Fruit fly (Drosophila melanogaster) whole organism, embryonic: Measurements from ENCODE around the gene CG13088.

ENCODE experiments used
- Bdp1 ChIP-seq: fragments of 200-800 bp; sonication (Bioruptor generic); optimal IDR thresholded peaks from 3 replicates; lab custom pipeline; 2016; ENCODE audit warnings: missing biosample characterization, missing genetic modification characterization
- CG10147 ChIP-seq: fragments of 200-800 bp; sonication (Bioruptor generic); optimal IDR thresholded peaks from 2 replicates; lab custom pipeline; 2019; ENCODE audit warnings: missing biosample characterization, mild to moderate bottlenecking, missing genetic modification characterization, moderate library complexity
- CG10267 ChIP-seq: fragments of 200-800 bp; sonication (Bioruptor generic); optimal IDR thresholded peaks from 2 replicates; lab custom pipeline; 2018; ENCODE audit warnings: missing biosample characterization, mild to moderate bottlenecking, missing genetic modification characterization, moderate library complexity
- CG10321 ChIP-seq: fragments of 200-800 bp; sonication (Bioruptor generic); IDR thresholded peaks from 2 replicates; pipeline ENCODE4 v1.3.6; 2022; ENCODE audit warnings: missing biosample characterization, missing genetic modification characterization
- CG10543 ChIP-seq: fragments of 200-800 bp; sonication (Bioruptor generic); optimal IDR thresholded peaks from 3 replicates; lab custom pipeline; 2017; ENCODE audit warnings: missing biosample characterization, mild to moderate bottlenecking, missing genetic modification characterization, moderate library complexity
- CG10565 ChIP-seq: fragments of 200-800 bp; sonication (Bioruptor generic); optimal IDR thresholded peaks from 3 replicates; lab custom pipeline; 2016; ENCODE audit warnings: missing biosample characterization, mild to moderate bottlenecking, missing genetic modification characterization
- CG10979 ChIP-seq: fragments of 200-800 bp; sonication (Bioruptor generic); optimal IDR thresholded peaks from 2 replicates; lab custom pipeline; 2018; ENCODE audit warnings: missing biosample characterization, mild to moderate bottlenecking, missing genetic modification characterization, moderate library complexity
- CG11456 ChIP-seq: fragments of 200-800 bp; sonication (Bioruptor generic); IDR thresholded peaks from 3 replicates; pipeline ENCODE4 v1.3.6; 2022; ENCODE audit warnings: missing biosample characterization, missing genetic modification characterization
- CG11504 ChIP-seq: fragments of 200-800 bp; sonication (Bioruptor generic); optimal IDR thresholded peaks from 3 replicates; lab custom pipeline; 2019; ENCODE audit warnings: missing biosample characterization, mild to moderate bottlenecking, missing genetic modification characterization, moderate library complexity
- CG11696 ChIP-seq: fragments of 200-800 bp; sonication (Bioruptor generic); IDR thresholded peaks from 2 replicates; pipeline ENCODE4 v1.3.6; 2022; ENCODE audit warnings: missing biosample characterization, missing genetic modification characterization
- CG12659 ChIP-seq: fragments of 200-800 bp; sonication (Bioruptor generic); optimal IDR thresholded peaks from 3 replicates; lab custom pipeline; 2017; ENCODE audit warnings: mild to moderate bottlenecking, missing biosample characterization, missing genetic modification reagents, missing genetic modification characterization
- CG14710 ChIP-seq: fragments of 200-800 bp; sonication (Bioruptor generic); optimal IDR thresholded peaks from 3 replicates; lab custom pipeline; 2019; ENCODE audit warnings: missing biosample characterization, mild to moderate bottlenecking, missing genetic modification characterization, moderate library complexity
- CG14965 ChIP-seq: fragments of 200-800 bp; sonication (Bioruptor generic); optimal IDR thresholded peaks from 2 replicates; lab custom pipeline; 2016; ENCODE audit warnings: missing biosample characterization, missing genetic modification characterization, borderline replicate concordance
- CG1603 ChIP-seq: fragments of 200-800 bp; sonication (Bioruptor generic); optimal IDR thresholded peaks from 2 replicates; lab custom pipeline; 2019; ENCODE audit warnings: missing biosample characterization, mild to moderate bottlenecking, missing genetic modification characterization, moderate library complexity
- CG16813 ChIP-seq: fragments of 200-800 bp; sonication (Bioruptor generic); IDR thresholded peaks from 3 replicates; pipeline ENCODE4 v1.3.6; 2022; ENCODE audit warnings: missing biosample characterization, missing genetic modification characterization; ENCODE audit not compliant: partially characterized antibody
- CG18619 ChIP-seq: fragments of 200-800 bp; sonication (Bioruptor generic); optimal IDR thresholded peaks from 3 replicates; lab custom pipeline; 2017; ENCODE audit warnings: missing biosample characterization, mild to moderate bottlenecking, missing genetic modification characterization
- CG2712 ChIP-seq: fragments of 200-800 bp; optimal IDR thresholded peaks from 3 replicates; lab custom pipeline; 2019; ENCODE audit warnings: missing biosample characterization, mild to moderate bottlenecking, missing genetic modification characterization, moderate library complexity
- CG34376 ChIP-seq: fragments of 200-800 bp; sonication (Bioruptor generic); optimal IDR thresholded peaks from 2 replicates; lab custom pipeline; 2018; ENCODE audit warnings: missing biosample characterization, mild to moderate bottlenecking, missing genetic modification characterization
- CG5245 ChIP-seq: fragments of 200-800 bp; sonication (Bioruptor generic); optimal IDR thresholded peaks from 3 replicates; lab custom pipeline; 2016; ENCODE audit warnings: missing biosample characterization, missing genetic modification characterization
- Eip74EF ChIP-seq, 2 experiments: fragments of 200-800 bp in 1 of 2; fragments of >200 bp in 1 of 2; sonication (Bioruptor generic) in 1 of 2; optimal IDR thresholded peaks; 2 replicates each; lab custom pipeline; 2017 to 2019; ENCODE audit warnings: missing biosample characterization in 2 of 2, missing genetic modification characterization in 2 of 2, mild to moderate bottlenecking in 1 of 2, moderate library complexity in 1 of 2
- HLH3B ChIP-seq: fragments of 200-800 bp; sonication (Bioruptor generic); IDR thresholded peaks from 2 replicates; pipeline ENCODE4 v1.3.6; 2022; ENCODE audit warnings: missing biosample characterization, missing genetic modification characterization
- Hmr ChIP-seq: fragments of 200-800 bp; sonication (Bioruptor generic); optimal IDR thresholded peaks from 3 replicates; lab custom pipeline; 2017; ENCODE audit warnings: mild to moderate bottlenecking, missing biosample characterization, missing genetic modification reagents, missing genetic modification characterization
- Hmx ChIP-seq: fragments of 200-800 bp; sonication (Bioruptor generic); optimal IDR thresholded peaks from 2 replicates; lab custom pipeline; 2016; ENCODE audit warnings: missing biosample characterization, missing genetic modification characterization
- Max ChIP-seq: fragments of 200-800 bp; sonication (Bioruptor generic); optimal IDR thresholded peaks from 2 replicates; lab custom pipeline; 2016; ENCODE audit warnings: missing biosample characterization, mild to moderate bottlenecking, missing genetic modification characterization
- NC2β ChIP-seq: fragments of 200-800 bp; sonication (Bioruptor generic); optimal IDR thresholded peaks from 2 replicates; lab custom pipeline; 2016; ENCODE audit warnings: missing biosample characterization, missing genetic modification characterization
- Sry-β ChIP-seq: fragments of 200-800 bp; sonication (Bioruptor generic); optimal IDR thresholded peaks from 2 replicates; lab custom pipeline; 2018; ENCODE audit warnings: missing biosample characterization, mild to moderate bottlenecking, missing genetic modification characterization, moderate library complexity
- TFAM ChIP-seq: fragments of 200-800 bp; sonication (Bioruptor generic); optimal IDR thresholded peaks from 2 replicates; lab custom pipeline; 2017; ENCODE audit warnings: missing biosample characterization, missing genetic modification characterization, inconsistent platforms
- abd-A ChIP-seq: fragments of 200-800 bp; sonication (Bioruptor generic); optimal IDR thresholded peaks from 3 replicates; lab custom pipeline; 2019; ENCODE audit warnings: missing biosample characterization, mild to moderate bottlenecking, missing genetic modification characterization, moderate library complexity
- ac ChIP-seq: fragments of 200-800 bp; sonication (Bioruptor generic); optimal IDR thresholded peaks from 3 replicates; lab custom pipeline; 2017; ENCODE audit warnings: missing biosample characterization, mild to moderate bottlenecking, missing genetic modification characterization
- bowl ChIP-seq: fragments of 200-800 bp; sonication (Bioruptor generic); IDR thresholded peaks from 2 replicates; pipeline ENCODE4 v1.3.6; 2022; ENCODE audit warnings: missing biosample characterization, missing genetic modification characterization
- btn ChIP-seq: fragments of 200-800 bp; sonication (Bioruptor generic); optimal IDR thresholded peaks from 2 replicates; lab custom pipeline; 2016; ENCODE audit warnings: missing biosample characterization, missing genetic modification characterization
- chif ChIP-seq, 2 experiments: fragments of 200-800 bp; sonication (Bioruptor generic); optimal IDR thresholded peaks; 3 replicates each; lab custom pipeline; 2016; ENCODE audit warnings: missing biosample characterization in 2 of 2, missing genetic modification characterization in 2 of 2
- cwo ChIP-seq: fragments of 200-800 bp; sonication (Bioruptor generic); optimal IDR thresholded peaks from 3 replicates; lab custom pipeline; 2017; ENCODE audit warnings: missing biosample characterization, missing genetic modification characterization, mild to moderate bottlenecking, moderate library complexity, missing genetic modification reagents
- dan ChIP-seq: fragments of 200-800 bp; sonication (Bioruptor generic); IDR thresholded peaks from 2 replicates; pipeline ENCODE4 v1.3.6; 2022; ENCODE audit warnings: missing biosample characterization, missing genetic modification characterization
- dmrt99B ChIP-seq: fragments of 200-800 bp; sonication (Bioruptor generic); optimal IDR thresholded peaks from 2 replicates; lab custom pipeline; 2018; ENCODE audit warnings: missing biosample characterization, mild to moderate bottlenecking, missing genetic modification characterization, moderate library complexity
- exex ChIP-seq: fragments of 200-800 bp; sonication (Bioruptor generic); optimal IDR thresholded peaks from 4 replicates; lab custom pipeline; 2018; ENCODE audit warnings: missing biosample characterization, mild to moderate bottlenecking, missing genetic modification characterization, moderate library complexity
- gcm2 ChIP-seq: fragments of 200-800 bp; sonication (Bioruptor generic); optimal IDR thresholded peaks from 2 replicates; lab custom pipeline; 2016; ENCODE audit warnings: missing biosample characterization, missing genetic modification characterization
- gsb-n ChIP-seq: fragments of 200-800 bp; sonication (Bioruptor generic); optimal IDR thresholded peaks from 3 replicates; lab custom pipeline; 2018; ENCODE audit warnings: missing biosample characterization, mild to moderate bottlenecking, missing genetic modification characterization
- her ChIP-seq: fragments of 200-800 bp; sonication (Bioruptor generic); optimal IDR thresholded peaks from 2 replicates; lab custom pipeline; 2016; ENCODE audit warnings: missing biosample characterization, missing genetic modification characterization
- hkb ChIP-seq, 2 experiments: fragments of 200-800 bp in 1 of 2; fragments of >200 bp in 1 of 2; sonication (Bioruptor generic) in 1 of 2; IDR thresholded peaks in 1 of 2; optimal IDR thresholded peaks in 1 of 2; 2 replicates each; pipeline versions ENCODE4 v1.3.6 to Lab custom; 2017 to 2022; ENCODE audit warnings: missing biosample characterization in 1 of 2, missing genetic modification characterization in 1 of 2
- lmd ChIP-seq: fragments of 200-800 bp; sonication (Bioruptor generic); IDR thresholded peaks from 2 replicates; pipeline ENCODE4 v1.3.6; 2022; ENCODE audit warnings: missing biosample characterization, missing genetic modification characterization
- mirr ChIP-seq: fragments of 200-800 bp; sonication (Bioruptor generic); optimal IDR thresholded peaks from 3 replicates; lab custom pipeline; 2018; ENCODE audit warnings: missing biosample characterization, mild to moderate bottlenecking, missing genetic modification characterization
- org-1 ChIP-seq: fragments of 200-800 bp; sonication (Bioruptor generic); optimal IDR thresholded peaks from 2 replicates; lab custom pipeline; 2017; ENCODE audit warnings: missing biosample characterization, missing genetic modification characterization
- ro ChIP-seq: fragments of 200-800 bp; sonication (Bioruptor generic); IDR thresholded peaks from 2 replicates; pipeline ENCODE4 v1.3.6; 2022; ENCODE audit warnings: missing biosample characterization, missing genetic modification characterization
- salm ChIP-seq: fragments of 200-800 bp; sonication (Bioruptor generic); optimal IDR thresholded peaks from 2 replicates; lab custom pipeline; 2018; ENCODE audit warnings: missing biosample characterization, mild to moderate bottlenecking, missing genetic modification characterization
- stwl ChIP-seq: fragments of 200-800 bp; sonication (Bioruptor generic); optimal IDR thresholded peaks from 3 replicates; lab custom pipeline; 2018; ENCODE audit warnings: missing biosample characterization, mild to moderate bottlenecking, missing genetic modification characterization, moderate library complexity
- trem ChIP-seq: fragments of 200-800 bp; optimal IDR thresholded peaks from 3 replicates; lab custom pipeline; 2019; ENCODE audit warnings: missing biosample characterization, mild to moderate bottlenecking, missing genetic modification characterization, moderate library complexity
- ttk ChIP-seq: fragments of 200-800 bp; sonication (Bioruptor generic); IDR thresholded peaks from 2 replicates; pipeline ENCODE4 v2.1.2; 2022; ENCODE audit warnings: missing biosample characterization, missing genetic modification characterization
- zfh2 ChIP-seq: fragments of 200-800 bp; sonication (Bioruptor generic); optimal IDR thresholded peaks from 2 replicates; lab custom pipeline; 2016; ENCODE audit warnings: missing biosample characterization, missing genetic modification characterization

The CG13088 gene

DNA sequence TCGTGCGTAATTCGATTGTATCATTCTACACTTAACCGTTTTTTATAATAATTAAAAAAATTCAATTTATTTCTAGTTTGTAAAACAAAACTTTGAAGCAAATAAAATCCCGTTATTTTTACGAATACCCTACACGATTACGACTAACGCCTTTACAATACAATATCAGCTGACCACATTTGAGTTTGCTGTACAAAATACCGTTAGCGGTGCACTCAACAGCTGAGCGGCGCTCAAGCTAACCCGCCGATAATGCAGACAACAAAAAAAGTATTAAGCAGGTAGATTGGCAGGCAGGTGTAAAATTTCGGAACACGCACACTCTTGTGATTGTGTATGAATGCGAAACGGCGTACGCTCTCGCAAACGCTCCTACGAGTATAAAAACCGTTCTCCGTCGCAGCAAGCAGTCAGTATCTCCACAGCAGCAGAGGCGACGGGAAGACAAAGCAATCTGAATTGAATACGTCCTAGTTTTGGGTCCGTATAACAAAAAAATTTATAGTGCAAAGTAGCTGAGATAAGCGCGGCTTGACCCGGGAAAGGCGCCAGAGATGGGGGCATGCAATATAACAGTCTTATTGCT is 33.0 kb downstream of the CG13088 start, which contains the start of gene Acer (continued):
- no peak for TF ChIP-seq chif (GFP tag; optimal IDR thresholded peaks at IDR 0.05; lab: Kevin White, UChicago)
- TF ChIP-seq Eip74EF (GFP tag; optimal IDR thresholded peaks at IDR 0.05; lab: Kevin White, UChicago): no peak
- TF ChIP-seq lmd (GFP tag; lab: Robert Waterston, UW): no peak
- TF ChIP-seq CG10543 (GFP tag; lab: Kevin White, UChicago): peak; percentile 59
- TF ChIP-seq CG1603 (tag; lab: Kevin White, UChicago): no peak
- TF ChIP-seq salm (tag; lab: Kevin White, UChicago): no peak
- no peak for TF ChIP-seq hkb (optimal IDR thresholded peaks at IDR 0.05; lab: Kevin White, UChicago)
- 0 out of 2 replicates have a peak, but pooled peaks have one; percentile 13 for TF ChIP-seq hkb (GFP tag; IDR thresholded peaks at IDR 0.05; lab: Robert Waterston, UW)
- no peak for TF ChIP-seq gsb-n
- no peak for TF ChIP-seq abd-A (tag; lab: Kevin White, UChicago)
- peak; percentile 57 for TF ChIP-seq trem
- TF ChIP-seq CG5245: no peak
- TF ChIP-seq CG11696: no peak
- peak; percentile 27; the same call in 1 of the 2 replicates for TF ChIP-seq HLH3B (GFP tag; lab: Robert Waterston, UW)
- TF ChIP-seq zfh2: no peak
- no peak for TF ChIP-seq ro (GFP tag; lab: Robert Waterston, UW)
- TF ChIP-seq mirr (GFP tag; lab: Kevin White, UChicago): peak; percentile 13
- TF ChIP-seq CG10979: no peak
- TF ChIP-seq btn (GFP tag; lab: Kevin White, UChicago): no peak
- no peak for TF ChIP-seq NC2β (GFP tag; lab: Kevin White, UChicago)
- peak; percentile 64 for TF ChIP-seq CG34376 (GFP tag; lab: Kevin White, UChicago)
- no peak for TF ChIP-seq Max (GFP tag; lab: Kevin White, UChicago)
- TF ChIP-seq cwo (GFP tag; lab: Kevin White, UChicago): no peak
- no peak for TF ChIP-seq ttk (GFP tag; lab: Robert Waterston, UW)
- no peak for TF ChIP-seq dan (GFP tag; lab: Robert Waterston, UW)
- TF ChIP-seq TFAM (GFP tag; lab: Kevin White, UChicago): no peak
- TF ChIP-seq CG11456 (GFP tag; lab: Robert Waterston, UW): no peak
- TF ChIP-seq bowl (GFP tag; lab: Robert Waterston, UW): no peak
- TF ChIP-seq ac: peak; percentile 78
- peak; percentile 15 for TF ChIP-seq her (GFP tag; lab: Kevin White, UChicago)
- peak; percentile 30 for TF ChIP-seq CG2712 (tag; lab: Kevin White, UChicago)
- no peak for TF ChIP-seq exex (tag; lab: Kevin White, UChicago)
- no peak for TF ChIP-seq org-1 (GFP tag; lab: Kevin White, UChicago)
- no peak for TF ChIP-seq CG18619 (GFP tag; lab: Kevin White, UChicago)
- no peak for TF ChIP-seq dmrt99B (tag; lab: Kevin White, UChicago)
- TF ChIP-seq CG11504 (tag; lab: Kevin White, UChicago): no peak
- TF ChIP-seq CG12659: peak; percentile 32
- no peak for TF ChIP-seq CG10321 (GFP tag; lab: Robert Waterston, UW)
- TF ChIP-seq CG14965 (GFP tag; lab: Kevin White, UChicago): no peak
- no peak for TF ChIP-seq Sry-β (GFP tag; lab: Kevin White, UChicago)
- TF ChIP-seq Bdp1 (GFP tag; lab: Kevin White, UChicago): no peak
- TF ChIP-seq CG10147: no peak
- TF ChIP-seq CG14710 (tag; lab: Kevin White, UChicago): peak; percentile 41
- TF ChIP-seq stwl (tag; lab: Kevin White, UChicago): peak; percentile 54
- no peak for TF ChIP-seq gcm2 (GFP tag; lab: Kevin White, UChicago)
- TF ChIP-seq Hmx (GFP tag; lab: Kevin White, UChicago): no peak
- TF ChIP-seq Hmr (GFP tag; lab: Kevin White, UChicago): no peak
- peak; percentile 37 for TF ChIP-seq CG10267 (tag; lab: Kevin White, UChicago)
- TF ChIP-seq CG10565: no peak
- no peak for TF ChIP-seq CG16813 (GFP tag; lab: Robert Waterston, UW)
